Fruit fly (Drosophila melanogaster) whole organism, embryonic: ENCODE measurements around the gene CG32720.

ENCODE experiments used
- Antp ChIP-seq: fragments of 200-800 bp; sonication (Bioruptor generic); optimal IDR thresholded peaks from 3 replicates; lab custom pipeline; 2016; ENCODE audit warnings: missing biosample characterization, missing genetic modification characterization
- Blimp-1 ChIP-seq: fragments of 200-800 bp; sonication (Bioruptor generic); optimal IDR thresholded peaks from 3 replicates; lab custom pipeline; 2018; ENCODE audit warnings: missing biosample characterization, missing genetic modification characterization, mild to moderate bottlenecking, moderate library complexity, missing genetic modification reagents
- CG10431 ChIP-seq: fragments of 200-800 bp; sonication (Bioruptor generic); optimal IDR thresholded peaks from 3 replicates; lab custom pipeline; 2018; ENCODE audit warnings: missing biosample characterization, mild to moderate bottlenecking, missing genetic modification characterization
- CG10979 ChIP-seq: fragments of 200-800 bp; sonication (Bioruptor generic); optimal IDR thresholded peaks from 2 replicates; lab custom pipeline; 2018; ENCODE audit warnings: missing biosample characterization, mild to moderate bottlenecking, missing genetic modification characterization, moderate library complexity
- CG1233 ChIP-seq: fragments of 200-800 bp; sonication (Bioruptor generic); optimal IDR thresholded peaks from 4 replicates; lab custom pipeline; 2018; ENCODE audit warnings: missing biosample characterization, mild to moderate bottlenecking, missing genetic modification characterization
- CG13123 ChIP-seq: fragments of 200-800 bp; sonication (Bioruptor generic); optimal IDR thresholded peaks from 2 replicates; lab custom pipeline; 2016; ENCODE audit warnings: missing biosample characterization, missing genetic modification characterization
- CG14710 ChIP-seq: fragments of 200-800 bp; sonication (Bioruptor generic); optimal IDR thresholded peaks from 3 replicates; lab custom pipeline; 2019; ENCODE audit warnings: missing biosample characterization, mild to moderate bottlenecking, missing genetic modification characterization, moderate library complexity
- CG15269 ChIP-seq: fragments of 200-800 bp; sonication (Bioruptor generic); optimal IDR thresholded peaks from 2 replicates; lab custom pipeline; 2018; ENCODE audit warnings: missing biosample characterization, mild to moderate bottlenecking, missing genetic modification characterization, moderate library complexity
- CG1529 ChIP-seq: fragments of 200-800 bp; sonication (Bioruptor generic); optimal IDR thresholded peaks from 3 replicates; lab custom pipeline; 2018; ENCODE audit warnings: missing biosample characterization, missing genetic modification characterization
- CG17328 ChIP-seq: fragments of 200-800 bp; sonication (Bioruptor generic); IDR thresholded peaks from 2 replicates; pipeline ENCODE4 v1.3.6; 2022; ENCODE audit warnings: missing biosample characterization, missing genetic modification characterization
- CG4328 ChIP-seq: fragments of 200-800 bp; sonication (Bioruptor generic); optimal IDR thresholded peaks from 3 replicates; lab custom pipeline; 2017; ENCODE audit warnings: missing biosample characterization, missing genetic modification reagents, missing genetic modification characterization
- CG5245 ChIP-seq: fragments of 200-800 bp; sonication (Bioruptor generic); optimal IDR thresholded peaks from 3 replicates; lab custom pipeline; 2016; ENCODE audit warnings: missing biosample characterization, missing genetic modification characterization
- CG5953 ChIP-seq: fragments of 200-800 bp; sonication (Bioruptor generic); IDR thresholded peaks from 2 replicates; pipeline ENCODE4 v1.3.6; 2022; ENCODE audit warnings: missing biosample characterization, missing genetic modification characterization
- CG6254 ChIP-seq: fragments of 200-800 bp; sonication (Bioruptor generic); optimal IDR thresholded peaks from 3 replicates; lab custom pipeline; 2017; ENCODE audit warnings: mild to moderate bottlenecking, missing biosample characterization, missing genetic modification reagents, missing genetic modification characterization
- CG7556 ChIP-seq: fragments of 200-800 bp; sonication (Bioruptor generic); optimal IDR thresholded peaks from 2 replicates; lab custom pipeline; 2017; ENCODE audit warnings: missing biosample characterization, mild to moderate bottlenecking, missing genetic modification characterization
- CG8290 ChIP-seq, 3 experiments: fragments of 200-800 bp; sonication (Bioruptor generic); optimal IDR thresholded peaks; 2 replicates each; lab custom pipeline; 2016 to 2019; ENCODE audit warnings: missing biosample characterization in 3 of 3, missing genetic modification characterization in 3 of 3, mild to moderate bottlenecking in 2 of 3, moderate library complexity in 1 of 3
- CG8359 ChIP-seq: fragments of 200-800 bp; sonication (Bioruptor generic); optimal IDR thresholded peaks from 2 replicates; lab custom pipeline; 2017; ENCODE audit warnings: missing biosample characterization, mild to moderate bottlenecking, missing genetic modification characterization, borderline replicate concordance
- HLHmδ ChIP-seq: fragments of 200-800 bp; sonication (Bioruptor generic); optimal IDR thresholded peaks from 2 replicates; lab custom pipeline; 2018; ENCODE audit warnings: missing biosample characterization, mild to moderate bottlenecking, missing genetic modification characterization, moderate library complexity
- Jarid2 ChIP-seq: fragments of 200-800 bp; sonication (Bioruptor generic); optimal IDR thresholded peaks from 3 replicates; lab custom pipeline; 2017; ENCODE audit warnings: mild to moderate bottlenecking, missing biosample characterization, missing genetic modification reagents, missing genetic modification characterization
- Kr ChIP-seq: fragments of 200-800 bp; sonication (Bioruptor generic); optimal IDR thresholded peaks from 2 replicates; lab custom pipeline; 2017; ENCODE audit warnings: missing biosample characterization, mild to moderate bottlenecking, missing genetic modification characterization
- Max ChIP-seq: fragments of 200-800 bp; sonication (Bioruptor generic); optimal IDR thresholded peaks from 2 replicates; lab custom pipeline; 2016; ENCODE audit warnings: missing biosample characterization, mild to moderate bottlenecking, missing genetic modification characterization
- Myb ChIP-seq: fragments of 200-800 bp; sonication (Bioruptor generic); optimal IDR thresholded peaks from 2 replicates; lab custom pipeline; 2016; ENCODE audit warnings: missing biosample characterization, missing genetic modification characterization
- Nf-YB ChIP-seq: fragments of 200-800 bp; sonication (Bioruptor generic); optimal IDR thresholded peaks from 3 replicates; lab custom pipeline; 2019; ENCODE audit warnings: missing biosample characterization, mild to moderate bottlenecking, missing genetic modification characterization, moderate library complexity
- Nf-YC ChIP-seq: fragments of 200-800 bp; optimal IDR thresholded peaks from 3 replicates; lab custom pipeline; 2019; ENCODE audit warnings: missing biosample characterization, mild to moderate bottlenecking, missing genetic modification characterization, moderate library complexity
- Sox102F ChIP-seq: fragments of 200-800 bp; sonication (Bioruptor generic); optimal IDR thresholded peaks from 2 replicates; lab custom pipeline; 2018; ENCODE audit warnings: missing biosample characterization, mild to moderate bottlenecking, missing genetic modification characterization, moderate library complexity
- Spps ChIP-seq: fragments of 200-800 bp; sonication (Bioruptor generic); optimal IDR thresholded peaks from 2 replicates; lab custom pipeline; 2018; ENCODE audit warnings: missing biosample characterization, mild to moderate bottlenecking, missing genetic modification characterization
- Vsx1 ChIP-seq: fragments of 200-800 bp; sonication (Bioruptor generic); optimal IDR thresholded peaks from 2 replicates; lab custom pipeline; 2017; ENCODE audit warnings: missing biosample characterization, mild to moderate bottlenecking, missing genetic modification characterization, missing genetic modification reagents
- amos ChIP-seq: fragments of 200-800 bp; sonication (Bioruptor generic); IDR thresholded peaks from 2 replicates; pipeline ENCODE4 v1.3.6; 2022; ENCODE audit warnings: missing biosample characterization, missing genetic modification characterization; ENCODE audit not compliant: partially characterized antibody
- aop ChIP-seq: fragments of 200-800 bp; sonication (Bioruptor generic); IDR thresholded peaks from 2 replicates; pipeline ENCODE4 v1.3.6; 2022; ENCODE audit warnings: missing biosample characterization, missing genetic modification characterization
- bsh ChIP-seq, 2 experiments: fragments of 200-800 bp; sonication (Bioruptor generic); optimal IDR thresholded peaks; 2 replicates each; lab custom pipeline; 2017 to 2018; ENCODE audit warnings: mild to moderate bottlenecking in 2 of 2, missing biosample characterization in 2 of 2, missing genetic modification characterization in 2 of 2, moderate library complexity in 1 of 2
- chm ChIP-seq: fragments of 200-800 bp; sonication (Bioruptor generic); IDR thresholded peaks from 2 replicates; pipeline ENCODE4 v1.3.6; 2022; ENCODE audit warnings: missing biosample characterization, missing genetic modification characterization
- cwo ChIP-seq: fragments of 200-800 bp; sonication (Bioruptor generic); optimal IDR thresholded peaks from 3 replicates; lab custom pipeline; 2017; ENCODE audit warnings: missing biosample characterization, missing genetic modification characterization, mild to moderate bottlenecking, moderate library complexity, missing genetic modification reagents
- emc ChIP-seq: fragments of 200-800 bp; sonication (Bioruptor generic); optimal IDR thresholded peaks from 2 replicates; lab custom pipeline; 2016; ENCODE audit warnings: missing biosample characterization, missing genetic modification characterization
- fd102C ChIP-seq: fragments of 200-800 bp; sonication (Bioruptor generic); optimal IDR thresholded peaks from 2 replicates; lab custom pipeline; 2018; ENCODE audit warnings: missing biosample characterization, mild to moderate bottlenecking, missing genetic modification characterization, moderate library complexity
- ham ChIP-seq: fragments of 200-800 bp; sonication (Bioruptor generic); IDR thresholded peaks from 2 replicates; pipeline ENCODE4 v1.3.6; 2022; ENCODE audit warnings: missing biosample characterization, missing genetic modification characterization
- nerfin-2 ChIP-seq: fragments of 200-800 bp; sonication (Bioruptor generic); IDR thresholded peaks from 2 replicates; pipeline ENCODE4 v1.3.6; 2022; ENCODE audit warnings: missing biosample characterization, missing genetic modification characterization; ENCODE audit not compliant: partially characterized antibody
- onecut ChIP-seq: fragments of 200-800 bp; sonication (Bioruptor generic); IDR thresholded peaks from 2 replicates; pipeline ENCODE4 v1.3.6; 2022; ENCODE audit warnings: missing biosample characterization, missing genetic modification characterization
- pros ChIP-seq: fragments of 200-800 bp; sonication (Bioruptor generic); optimal IDR thresholded peaks from 3 replicates; lab custom pipeline; 2019; ENCODE audit warnings: missing biosample characterization, mild to moderate bottlenecking, missing genetic modification characterization, moderate library complexity
- sr ChIP-seq: fragments of 200-800 bp; sonication (Bioruptor generic); IDR thresholded peaks from 3 replicates; pipeline ENCODE4 v1.3.6; 2022; ENCODE audit warnings: missing biosample characterization, missing genetic modification characterization
- stwl ChIP-seq: fragments of 200-800 bp; sonication (Bioruptor generic); optimal IDR thresholded peaks from 3 replicates; lab custom pipeline; 2018; ENCODE audit warnings: missing biosample characterization, mild to moderate bottlenecking, missing genetic modification characterization, moderate library complexity
- trh ChIP-seq: fragments of 200-800 bp; sonication (Bioruptor generic); optimal IDR thresholded peaks from 2 replicates; lab custom pipeline; 2016; ENCODE audit warnings: missing biosample characterization, missing genetic modification characterization
- vfl ChIP-seq: fragments of 200-800 bp; sonication (Bioruptor generic); optimal IDR thresholded peaks from 2 replicates; lab custom pipeline; 2016; ENCODE audit warnings: missing biosample characterization, missing genetic modification characterization

The CG32720 gene

DNA sequence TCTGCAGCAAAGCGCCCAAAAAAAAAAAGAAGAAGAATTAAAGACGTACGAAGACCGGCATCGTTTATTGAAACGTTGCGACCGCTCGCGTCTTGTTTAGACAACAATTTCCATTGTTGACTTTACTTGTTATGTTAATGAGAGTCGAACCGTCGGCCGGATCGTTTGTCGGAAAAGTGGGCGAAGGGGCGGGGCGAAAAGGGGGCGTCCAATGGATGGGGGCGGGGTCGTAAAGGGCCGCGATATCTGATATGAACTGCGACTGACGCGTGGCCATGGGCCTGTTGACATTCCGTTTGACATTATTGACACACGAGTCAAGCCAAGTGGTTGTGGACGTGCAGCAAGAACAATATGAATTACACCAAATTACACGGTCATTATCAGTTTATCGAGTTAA lies 16.7 kb upstream of the CG32720 start (continued):
- 0 out of 2 replicates have a peak, but pooled peaks have one; percentile 23 for TF ChIP-seq CG5953
- peak; percentile 79 for TF ChIP-seq fd102C (GFP tag; lab: Kevin White, UChicago)
- peak; percentile 84 for TF ChIP-seq Kr (GFP tag; lab: Kevin White, UChicago)
- peak; percentile 20 for TF ChIP-seq CG10979 (tag; lab: Kevin White, UChicago)
- TF ChIP-seq emc (GFP tag; lab: Kevin White, UChicago) = no peak
- TF ChIP-seq Max (GFP tag; lab: Kevin White, UChicago) = no peak
- TF ChIP-seq CG10431 (GFP tag; lab: Kevin White, UChicago) = peak; percentile 38
- TF ChIP-seq CG14710 (tag; lab: Kevin White, UChicago) = peak; percentile 58
- TF ChIP-seq pros (GFP tag; lab: Kevin White, UChicago) = peak; percentile 23
- peak; percentile 45; the same call in 1 of the 2 replicates for TF ChIP-seq onecut
- TF ChIP-seq Spps (tag; lab: Kevin White, UChicago) = peak; percentile 23
- TF ChIP-seq trh (GFP tag; lab: Kevin White, UChicago) = peak; percentile 12
- TF ChIP-seq CG13123 (GFP tag; lab: Kevin White, UChicago) = peak; percentile 16
- peak; percentile 95 for TF ChIP-seq HLHmδ (GFP tag; lab: Kevin White, UChicago)
- peak; percentile 51 for TF ChIP-seq Sox102F (GFP tag; lab: Kevin White, UChicago)
- peak; percentile 30 for TF ChIP-seq CG15269
- peak; percentile 12 for TF ChIP-seq CG8359 (GFP tag; lab: Kevin White, UChicago)
- TF ChIP-seq CG5245 (GFP tag; lab: Kevin White, UChicago) = peak; percentile 13
- no peak for TF ChIP-seq ham (GFP tag; lab: Robert Waterston, UW)
- TF ChIP-seq Blimp-1 (GFP tag; lab: Kevin White, UChicago) = peak; percentile 40
- peak in 1 of 2 experiments; percentile 39 for TF ChIP-seq bsh (GFP tag; optimal IDR thresholded peaks at IDR 0.05; lab: Kevin White, UChicago)
- no peak for TF ChIP-seq Antp
- TF ChIP-seq Jarid2 = peak; percentile 28
- peak; percentile 47 for TF ChIP-seq Nf-YB (GFP tag; lab: Kevin White, UChicago)
- peak; percentile 42 for TF ChIP-seq CG1529
- no peak for TF ChIP-seq nerfin-2 (GFP tag; lab: Robert Waterston, UW)
- TF ChIP-seq sr = peak; percentile 54; the same call in 2 of the 3 replicates
- peak; percentile 4 for TF ChIP-seq stwl (tag; lab: Kevin White, UChicago)
- peak; percentile 19 for TF ChIP-seq CG7556 (GFP tag; lab: Kevin White, UChicago)
- TF ChIP-seq chm (GFP tag; lab: Robert Waterston, UW) = peak; percentile 78; the same call in 1 of the 2 replicates
- peak; percentile 56 for TF ChIP-seq CG6254
- 0 out of 2 replicates have a peak, but pooled peaks have one; percentile 19 for TF ChIP-seq aop (GFP tag; lab: Robert Waterston, UW)
- peak; percentile 34 for TF ChIP-seq CG1233 (GFP tag; lab: Kevin White, UChicago)
- TF ChIP-seq CG17328 = peak; percentile 50; the same call in 1 of the 2 replicates
- peak; percentile 14 for TF ChIP-seq Vsx1 (GFP tag; lab: Kevin White, UChicago)
- TF ChIP-seq Nf-YC (tag; lab: Kevin White, UChicago) = peak; percentile 2
- no peak for TF ChIP-seq amos (GFP tag; lab: Robert Waterston, UW)
- peak; percentile 56 for TF ChIP-seq CG8290 (GFP tag; optimal IDR thresholded peaks at IDR 0.05; lab: Kevin White, UChicago)
- peak; percentile 17 to 23 for TF ChIP-seq CG8290 (tag; optimal IDR thresholded peaks at IDR 0.05; lab: Kevin White, UChicago)
- TF ChIP-seq Myb = no peak
- no peak for TF ChIP-seq vfl (GFP tag; lab: Kevin White, UChicago)
- no peak for TF ChIP-seq CG4328
- TF ChIP-seq cwo = no peak
